Fruit fly (Drosophila melanogaster) whole organism, prepupa: ENCODE measurements around the gene shams.

Source experiments
- Blimp-1 ChIP-seq: fragments of 200-800 bp; sonication (Bioruptor generic); optimal IDR thresholded peaks from 3 replicates; lab custom pipeline; 2017; ENCODE audit warnings: missing biosample characterization, missing genetic modification characterization, mild to moderate bottlenecking, moderate library complexity, missing genetic modification reagents
- CG10631 ChIP-seq: fragments of 200-800 bp; sonication (Bioruptor generic); optimal IDR thresholded peaks from 2 replicates; lab custom pipeline; 2016; ENCODE audit warnings: missing biosample characterization, missing genetic modification characterization
- CG11294 ChIP-seq: fragments of 200-800 bp; sonication (Bioruptor generic); IDR thresholded peaks from 2 replicates; pipeline ENCODE4 v1.3.6; 2022; ENCODE audit warnings: missing biosample characterization, missing genetic modification characterization
- CG15336 ChIP-seq: fragments of 200-800 bp; sonication (Bioruptor generic); IDR thresholded peaks from 2 replicates; pipeline ENCODE4 v1.3.6; 2022; ENCODE audit warnings: missing biosample characterization, missing genetic modification characterization
- CG1621 ChIP-seq: fragments of 200-800 bp; sonication (Bioruptor generic); optimal IDR thresholded peaks from 3 replicates; lab custom pipeline; 2018; ENCODE audit warnings: missing biosample characterization, mild to moderate bottlenecking, missing genetic modification characterization
- CG3032 ChIP-seq: fragments of 200-800 bp; optimal IDR thresholded peaks from 2 replicates; lab custom pipeline; 2019; ENCODE audit warnings: missing biosample characterization, mild to moderate bottlenecking, missing genetic modification characterization, moderate library complexity
- CG32006 ChIP-seq: fragments of 200-800 bp; sonication (Bioruptor generic); optimal IDR thresholded peaks from 3 replicates; lab custom pipeline; 2017; ENCODE audit warnings: missing biosample characterization, mild to moderate bottlenecking, missing genetic modification characterization
- CG6163 ChIP-seq: fragments of 200-800 bp; sonication (Bioruptor generic); IDR thresholded peaks from 3 replicates; pipeline ENCODE4 v1.3.6; 2022; ENCODE audit warnings: missing biosample characterization, missing genetic modification characterization
- CG6276 ChIP-seq: fragments of 200-800 bp; sonication (Bioruptor generic); optimal IDR thresholded peaks from 2 replicates; lab custom pipeline; 2017; ENCODE audit warnings: missing biosample characterization, mild to moderate bottlenecking, missing genetic modification characterization
- CG6808 ChIP-seq: fragments of 200-800 bp; sonication (Bioruptor generic); optimal IDR thresholded peaks from 3 replicates; lab custom pipeline; 2017; ENCODE audit warnings: missing biosample characterization, missing genetic modification characterization, mild to moderate bottlenecking, moderate library complexity, missing genetic modification reagents
- CG6854 ChIP-seq: fragments of 200-800 bp; sonication (Bioruptor generic); optimal IDR thresholded peaks from 2 replicates; lab custom pipeline; 2017; ENCODE audit warnings: missing biosample characterization, mild to moderate bottlenecking, missing genetic modification characterization
- CG7368 ChIP-seq: fragments of 200-800 bp; sonication (Bioruptor generic); optimal IDR thresholded peaks from 3 replicates; lab custom pipeline; 2016; ENCODE audit warnings: missing biosample characterization, missing genetic modification characterization
- CG8632 ChIP-seq: fragments of 200-800 bp; sonication (Bioruptor generic); optimal IDR thresholded peaks from 3 replicates; lab custom pipeline; 2016; ENCODE audit warnings: missing biosample characterization, missing genetic modification characterization
- Eip75B ChIP-seq: fragments of 200-800 bp; sonication (Bioruptor generic); optimal IDR thresholded peaks from 3 replicates; lab custom pipeline; 2016; ENCODE audit warnings: missing biosample characterization, missing genetic modification characterization
- Eip78C ChIP-seq: fragments of 200-800 bp; sonication (Bioruptor generic); peaks from one replicate; lab custom pipeline; 2016; ENCODE audit warnings: missing biosample characterization, missing genetic modification characterization
- Ets96B ChIP-seq: fragments of 200-800 bp; optimal IDR thresholded peaks from 2 replicates; lab custom pipeline; 2019; ENCODE audit warnings: missing biosample characterization, mild to moderate bottlenecking, missing genetic modification characterization, moderate library complexity
- Gug ChIP-seq: fragments of 200-800 bp; sonication (Bioruptor generic); IDR thresholded peaks from 2 replicates; pipeline ENCODE4 v1.3.6; 2022; ENCODE audit warnings: missing biosample characterization, missing genetic modification characterization
- Hr38 ChIP-seq: sonication (Bioruptor generic); optimal IDR thresholded peaks from 2 replicates; lab custom pipeline; 2016; ENCODE audit warnings: missing biosample characterization, missing genetic modification characterization
- Hr39 ChIP-seq: fragments of 200-800 bp; sonication (Bioruptor generic); optimal IDR thresholded peaks from 2 replicates; lab custom pipeline; 2016; ENCODE audit warnings: missing biosample characterization, missing genetic modification characterization
- OdsH ChIP-seq: fragments of 200-800 bp; sonication (Bioruptor generic); optimal IDR thresholded peaks from 3 replicates; lab custom pipeline; 2016; ENCODE audit warnings: missing biosample characterization, missing genetic modification characterization
- Smox ChIP-seq: fragments of 200-800 bp; sonication (Bioruptor generic); optimal IDR thresholded peaks from 3 replicates; lab custom pipeline; 2016; ENCODE audit warnings: missing biosample characterization, missing genetic modification characterization
- Sox102F ChIP-seq: fragments of 200-800 bp; sonication (Bioruptor generic); optimal IDR thresholded peaks from 2 replicates; lab custom pipeline; 2016; ENCODE audit warnings: missing biosample characterization, mild to moderate bottlenecking, missing genetic modification characterization
- cyc ChIP-seq: fragments of 200-800 bp; sonication (Bioruptor generic); optimal IDR thresholded peaks from 3 replicates; lab custom pipeline; 2016; ENCODE audit warnings: missing biosample characterization, missing genetic modification characterization
- esn ChIP-seq: fragments of 200-800 bp; sonication (Bioruptor generic); optimal IDR thresholded peaks from 2 replicates; lab custom pipeline; 2016; ENCODE audit warnings: missing biosample characterization, mild to moderate bottlenecking, missing genetic modification characterization, moderate library complexity
- fkh ChIP-seq: fragments of 200-800 bp; sonication (Bioruptor generic); optimal IDR thresholded peaks from 3 replicates; lab custom pipeline; 2017; ENCODE audit warnings: missing biosample characterization, mild to moderate bottlenecking, missing genetic modification characterization, moderate library complexity
- net ChIP-seq: fragments of 200-800 bp; sonication (Bioruptor generic); optimal IDR thresholded peaks from 3 replicates; lab custom pipeline; 2016; ENCODE audit warnings: missing biosample characterization, missing genetic modification characterization
- spab ChIP-seq: fragments of 200-800 bp; sonication (Bioruptor generic); optimal IDR thresholded peaks from 2 replicates; lab custom pipeline; 2017; ENCODE audit warnings: missing biosample characterization, mild to moderate bottlenecking, missing genetic modification characterization, missing genetic modification reagents
- topi ChIP-seq: fragments of 200-800 bp; sonication (Bioruptor generic); optimal IDR thresholded peaks from 3 replicates; lab custom pipeline; 2016; ENCODE audit warnings: missing biosample characterization, missing genetic modification characterization
- vri ChIP-seq: fragments of 200-800 bp; sonication (Bioruptor generic); optimal IDR thresholded peaks from 3 replicates; lab custom pipeline; 2016; ENCODE audit warnings: missing biosample characterization, mild to moderate bottlenecking, missing genetic modification characterization

shams gene

dm6 chr3R:25049742-25050517, 24.5 kb downstream of the shams start (continued):
- TF ChIP-seq vri (GFP tag; lab: Kevin White, UChicago) = peak; percentile 77
- TF ChIP-seq CG8632 (GFP tag; lab: Kevin White, UChicago) = no peak
- TF ChIP-seq CG6163 (GFP tag; lab: Robert Waterston, UW) = no peak
- no peak for TF ChIP-seq cyc
- TF ChIP-seq net (GFP tag; lab: Kevin White, UChicago) = no peak
- TF ChIP-seq Ets96B (tag; lab: Kevin White, UChicago) = peak; percentile 14
- peak; percentile 42 for TF ChIP-seq esn (GFP tag; lab: Kevin White, UChicago)
- TF ChIP-seq CG6276 (GFP tag; lab: Kevin White, UChicago) = peak; percentile 35
- peak; percentile 66 for TF ChIP-seq CG6854 (GFP tag; lab: Kevin White, UChicago)
- TF ChIP-seq spab (GFP tag; lab: Kevin White, UChicago) = peak; percentile 34
- TF ChIP-seq Hr38 (GFP tag; lab: Kevin White, UChicago) = no peak

- TF ChIP-seq fkh = no peak
- TF ChIP-seq Smox (GFP tag; lab: Kevin White, UChicago) = no peak
- TF ChIP-seq Blimp-1 (GFP tag; lab: Kevin White, UChicago) = no peak
- no peak for TF ChIP-seq CG6276 (GFP tag; lab: Kevin White, UChicago)
- TF ChIP-seq CG7368 = no peak
- no peak for TF ChIP-seq spab (GFP tag; lab: Kevin White, UChicago)
- TF ChIP-seq CG11294 (GFP tag; lab: Robert Waterston, UW) = no peak
- TF ChIP-seq Gug = no peak
- TF ChIP-seq CG3032 (tag; lab: Kevin White, UChicago) = no peak
- TF ChIP-seq Sox102F (GFP tag; lab: Kevin White, UChicago) = no peak
- no peak for TF ChIP-seq OdsH (GFP tag; lab: Kevin White, UChicago)
- no peak for TF ChIP-seq Hr39 (GFP tag; lab: Kevin White, UChicago)
- TF ChIP-seq CG15336 (GFP tag; lab: Robert Waterston, UW) = no peak
- TF ChIP-seq CG10631 = no peak
- TF ChIP-seq, all 60 proteins: peak for 0
These were observed 25.0 kb downstream of the shams start, which contains the start of gene CG11791 for dm6 chr3R:25049383-25049741. Gene CG11791, plus strand, starts transcription at chr3R:25049616.

- peak; percentile 5 for TF ChIP-seq CG6854 (GFP tag; lab: Kevin White, UChicago)
- TF ChIP-seq CG1621 (tag; lab: Kevin White, UChicago) = peak; percentile 54
- TF ChIP-seq topi (GFP tag; lab: Kevin White, UChicago) = peak; percentile 11
- TF ChIP-seq cyc = no peak
- peak; percentile 11 for TF ChIP-seq Eip75B (GFP tag; lab: Kevin White, UChicago)
- peak; percentile 34 for TF ChIP-seq esn (GFP tag; lab: Kevin White, UChicago)
- TF ChIP-seq Eip78C (GFP tag; lab: Kevin White, UChicago) = peak; percentile 22
- TF ChIP-seq CG32006 (GFP tag; lab: Kevin White, UChicago) = no peak
These were observed 26.9 kb downstream of the shams start, which contains the start of gene CG11790 for dm6 chr3R:25047504-25047903. Gene CG11790, plus strand, starts transcription at chr3R:25047706.

dm6 chr3R:25046023-25046422, 28.4 kb downstream of the shams start, which contains the start of gene CG11786:
Gene CG11786, plus strand, starts transcription at chr3R:25046323.
- TF ChIP-seq Blimp-1 (GFP tag; lab: Kevin White, UChicago) = peak; percentile 19
- TF ChIP-seq CG6808 (GFP tag; lab: Kevin White, UChicago) = no peak

- TF ChIP-seq Eip78C (GFP tag; lab: Kevin White, UChicago) (peak; percentile 50), Eip75B (GFP tag; lab: Kevin White, UChicago) (peak; percentile 74), CG10631 (no peak)
These were observed 29.4 kb downstream of the shams start, which contains the start of gene 5PtaseI for dm6 chr3R:25044816-25045551. Gene 5PtaseI, minus strand, starts transcription at chr3R:25045151.
